Worm (Caenorhabditis elegans) whole organism, L4 larva: Measurements from ENCODE around the gene F43C1.7.

Source experiments
- F10B5.3 ChIP-seq: sonication (generic microtip); optimal IDR thresholded peaks from 2 replicates; lab custom pipeline; 2016; ENCODE audit warnings: mild to moderate bottlenecking, missing genetic modification characterization, missing compliant biosample characterization
- F37D6.2 ChIP-seq: sonication (generic microtip); optimal IDR thresholded peaks from 2 replicates; lab custom pipeline; 2016; ENCODE audit warnings: mild to moderate bottlenecking, missing genetic modification characterization, missing compliant biosample characterization
- F44E2.7 ChIP-seq: fragments of 200-800 bp; sonication (Bioruptor generic); IDR thresholded peaks from 2 replicates; pipeline ENCODE4 v2.1.2; 2022; ENCODE audit warnings: missing genetic modification characterization, missing compliant biosample characterization
- F49E8.2 ChIP-seq: sonication (generic microtip); optimal IDR thresholded peaks from 2 replicates; lab custom pipeline; 2016; ENCODE audit warnings: missing compliant biosample characterization, mild to moderate bottlenecking, missing genetic modification characterization, borderline replicate concordance
- R02D3.7 ChIP-seq: fragments of 150-350 bp; sonication (generic microtip); optimal IDR thresholded peaks from 3 replicates; lab custom pipeline; 2014; ENCODE audit warnings: missing biosample characterization, missing genetic modification characterization
- T20F7.1 ChIP-seq: fragments of 200-800 bp; sonication (Bioruptor generic); optimal IDR thresholded peaks from 2 replicates; lab custom pipeline; 2018; ENCODE audit warnings: mild to moderate bottlenecking, missing genetic modification characterization, missing compliant biosample characterization
- T26A8.4 ChIP-seq: fragments of 200-800 bp; sonication (Bioruptor generic); IDR thresholded peaks from 2 replicates; pipeline ENCODE4 v1.3.6; 2022; ENCODE audit warnings: missing genetic modification characterization, missing compliant biosample characterization
- Y48G9A.11 ChIP-seq: fragments of 200-800 bp; sonication (Bioruptor generic); IDR thresholded peaks from 2 replicates; pipeline ENCODE4 v1.3.6; 2022; ENCODE audit warnings: missing genetic modification reagents, missing genetic modification characterization, missing compliant biosample characterization
- Y5F2A.4 ChIP-seq: fragments of 200-800 bp; sonication (Bioruptor generic); optimal IDR thresholded peaks from 2 replicates; lab custom pipeline; 2018; ENCODE audit warnings: mild to moderate bottlenecking, missing genetic modification characterization, missing compliant biosample characterization
- ama-1 ChIP-seq: fragments of 150-350 bp; optimal IDR thresholded peaks from 2 replicates; lab custom pipeline; 2014; ENCODE audit warnings: inconsistent platforms, mixed read lengths
- attf-4 ChIP-seq: sonication (generic microtip); optimal IDR thresholded peaks from 3 replicates; lab custom pipeline; 2017; ENCODE audit warnings: missing biosample characterization, missing genetic modification characterization
- ceh-62 ChIP-seq: sonication (generic microtip); optimal IDR thresholded peaks from 2 replicates; lab custom pipeline; 2017; ENCODE audit warnings: missing biosample characterization, missing genetic modification characterization
- ceh-82 ChIP-seq: sonication (generic microtip); optimal IDR thresholded peaks from 2 replicates; lab custom pipeline; 2017; ENCODE audit warnings: missing biosample characterization, missing genetic modification characterization
- cey-2 ChIP-seq: sonication (generic microtip); optimal IDR thresholded peaks from 3 replicates; lab custom pipeline; 2017; ENCODE audit warnings: missing genetic modification characterization, mild to moderate bottlenecking, missing compliant biosample characterization, antibody characterized with exemption, borderline replicate concordance; ENCODE audit not compliant: insufficient read depth
- daf-16 ChIP-seq, 3 experiments: sonication (generic microtip); optimal IDR thresholded peaks; 2 replicates each; lab custom pipeline; 2016 to 2017; ENCODE audit warnings: missing genetic modification characterization in 3 of 3, missing genetic modification reagents in 3 of 3, mild to moderate bottlenecking in 2 of 3, missing compliant biosample characterization in 2 of 3, missing biosample characterization in 1 of 3, moderate library complexity in 1 of 3
- daf-8 ChIP-seq: fragments of 200-800 bp; sonication (Bioruptor generic); IDR thresholded peaks from 2 replicates; pipeline ENCODE4 v1.3.6; 2022; ENCODE audit warnings: missing genetic modification characterization, missing compliant biosample characterization
- dmd-6 ChIP-seq: fragments of 200-800 bp; sonication (Bioruptor generic); IDR thresholded peaks from 2 replicates; pipeline ENCODE4 v1.3.6; 2022; ENCODE audit warnings: missing genetic modification reagents, missing genetic modification characterization, missing compliant biosample characterization
- dmd-8 ChIP-seq: fragments of 200-800 bp; sonication (Bioruptor generic); IDR thresholded peaks from 2 replicates; pipeline ENCODE4 v1.3.6; 2022; ENCODE audit warnings: missing genetic modification characterization, missing compliant biosample characterization
- dmd-9 ChIP-seq: fragments of 200-800 bp; sonication (Bioruptor generic); IDR thresholded peaks from 2 replicates; pipeline ENCODE4 v1.3.6; 2022; ENCODE audit warnings: missing genetic modification reagents, missing genetic modification characterization, missing compliant biosample characterization
- duxl-1 ChIP-seq: sonication (generic microtip); optimal IDR thresholded peaks from 2 replicates; lab custom pipeline; 2016; ENCODE audit warnings: mild to moderate bottlenecking, missing genetic modification characterization, moderate library complexity, missing compliant biosample characterization; ENCODE audit not compliant: poor library complexity
- egl-27 ChIP-seq: sonication (generic microtip); optimal IDR thresholded peaks from 3 replicates; lab custom pipeline; 2017; ENCODE audit warnings: missing biosample characterization, missing genetic modification reagents, missing genetic modification characterization
- hif-1 ChIP-seq, 2 experiments: sonication (generic microtip); optimal IDR thresholded peaks; 2 replicates each; lab custom pipeline; 2016 to 2017; ENCODE audit warnings: missing compliant biosample characterization in 2 of 2, missing genetic modification characterization in 2 of 2, missing genetic modification reagents in 2 of 2, missing genotype in 2 of 2, mild to moderate bottlenecking in 1 of 2
- jun-1 ChIP-seq: fragments of 150-350 bp; optimal IDR thresholded peaks from 2 replicates; lab custom pipeline; 2014; ENCODE audit warnings: missing biosample characterization, missing genetic modification reagents, missing genetic modification characterization
- lim-7 ChIP-seq: fragments of 200-800 bp; sonication (Bioruptor generic); IDR thresholded peaks from 2 replicates; pipeline ENCODE4 v1.3.6; 2022; ENCODE audit warnings: missing genetic modification characterization, missing compliant biosample characterization
- lin-15B ChIP-seq: fragments of 150-350 bp; sonication (generic microtip); optimal IDR thresholded peaks from 3 replicates; lab custom pipeline; 2014; ENCODE audit warnings: missing biosample characterization, missing genetic modification characterization
- lin-39 ChIP-seq: fragments of 150-350 bp; optimal IDR thresholded peaks from 2 replicates; lab custom pipeline; 2014; ENCODE audit warnings: missing biosample characterization, missing genetic modification reagents, missing genetic modification characterization
- lsy-2 ChIP-seq, 2 experiments: fragments of 150-350 bp in 1 of 2; sonication (generic microtip) in 1 of 2; optimal IDR thresholded peaks; 2 replicates each; lab custom pipeline; 2014 to 2017; ENCODE audit warnings: missing biosample characterization in 2 of 2, missing genetic modification characterization in 2 of 2
- mep-1 ChIP-seq: fragments of 150-350 bp; sonication (generic microtip); optimal IDR thresholded peaks from 3 replicates; lab custom pipeline; 2014; ENCODE audit warnings: missing biosample characterization, missing genetic modification characterization
- mes-2 ChIP-seq: sonication (generic microtip); optimal IDR thresholded peaks from 2 replicates; lab custom pipeline; 2016; ENCODE audit warnings: missing genotype, mild to moderate bottlenecking, missing genetic modification characterization, missing compliant biosample characterization; ENCODE audit not compliant: poor library complexity, severe bottlenecking
- mxl-2 ChIP-seq: fragments of 200-800 bp; sonication (Bioruptor generic); conservative IDR thresholded peaks from 2 replicates; pipeline ENCODE4 v1.3.6; 2022; ENCODE audit warnings: missing genetic modification reagents, missing genetic modification characterization, missing compliant biosample characterization
- mxl-3 ChIP-seq: fragments of 200-800 bp; sonication (Bioruptor generic); optimal IDR thresholded peaks from 2 replicates; lab custom pipeline; 2018; ENCODE audit warnings: mild to moderate bottlenecking, missing genetic modification characterization, missing compliant biosample characterization
- nhr-102 ChIP-seq: sonication (generic microtip); optimal IDR thresholded peaks from 2 replicates; lab custom pipeline; 2016; ENCODE audit warnings: mild to moderate bottlenecking, missing genetic modification characterization, moderate library complexity, missing compliant biosample characterization
- nhr-111 ChIP-seq: fragments of 200-800 bp; sonication (Bioruptor generic); optimal IDR thresholded peaks from 2 replicates; lab custom pipeline; 2018; ENCODE audit warnings: mild to moderate bottlenecking, missing genetic modification characterization, missing compliant biosample characterization
- nhr-25 ChIP-seq: sonication (generic microtip); optimal IDR thresholded peaks from 2 replicates; lab custom pipeline; 2017; ENCODE audit warnings: missing genetic modification characterization, mild to moderate bottlenecking, missing compliant biosample characterization, antibody characterized with exemption, moderate library complexity, borderline replicate concordance; ENCODE audit not compliant: insufficient read depth
- nhr-6 ChIP-seq: fragments of 150-350 bp; optimal IDR thresholded peaks from 2 replicates; lab custom pipeline; 2014; ENCODE audit warnings: missing biosample characterization, missing genetic modification characterization
- nhr-76 ChIP-seq: fragments of 150-350 bp; optimal IDR thresholded peaks from 2 replicates; lab custom pipeline; 2014; ENCODE audit warnings: missing biosample characterization, missing genetic modification characterization
- pha-4 ChIP-seq, 2 experiments: fragments of 150-350 bp in 1 of 2; fragments of 200-800 bp in 1 of 2; sonication (Bioruptor generic) in 1 of 2; IDR thresholded peaks in 1 of 2; optimal IDR thresholded peaks in 1 of 2; 2 replicates each; pipeline versions ENCODE4 v1.3.6 to Lab custom; 2014 to 2022; ENCODE audit warnings: missing genetic modification characterization in 2 of 2, missing genetic modification reagents in 2 of 2, missing biosample characterization in 1 of 2, missing compliant biosample characterization in 1 of 2
- php-3 ChIP-seq: fragments of 200-800 bp; sonication (Bioruptor generic); IDR thresholded peaks from 2 replicates; pipeline ENCODE4 v1.3.6; 2022; ENCODE audit warnings: missing genetic modification reagents, missing genetic modification characterization, missing compliant biosample characterization
- pqm-1 ChIP-seq: sonication (generic microtip); optimal IDR thresholded peaks from 2 replicates; lab custom pipeline; 2017; ENCODE audit warnings: missing biosample characterization, missing genetic modification characterization
- rbr-2 ChIP-seq: sonication (generic microtip); optimal IDR thresholded peaks from 2 replicates; lab custom pipeline; 2016; ENCODE audit warnings: missing genotype, missing genetic modification characterization, missing compliant biosample characterization
- sdz-12 ChIP-seq: fragments of 200-800 bp; sonication (Bioruptor generic); optimal IDR thresholded peaks from 2 replicates; lab custom pipeline; 2018; ENCODE audit warnings: mild to moderate bottlenecking, missing genetic modification characterization, missing compliant biosample characterization
- snpc-1.2 ChIP-seq: fragments of 200-800 bp; sonication (Bioruptor generic); IDR thresholded peaks from 2 replicates; pipeline ENCODE4 v1.3.6; 2022; ENCODE audit warnings: missing genetic modification reagents, missing genetic modification characterization, missing compliant biosample characterization
- spr-3 ChIP-seq: fragments of 200-800 bp; sonication (Bioruptor generic); optimal IDR thresholded peaks from 2 replicates; lab custom pipeline; 2018; ENCODE audit warnings: mild to moderate bottlenecking, missing genetic modification characterization, missing compliant biosample characterization
- tag-97 ChIP-seq: fragments of 200-800 bp; sonication (Bioruptor generic); IDR thresholded peaks from 2 replicates; pipeline ENCODE4 v1.3.6; 2022; ENCODE audit warnings: missing genetic modification characterization, missing compliant biosample characterization
- unc-39 ChIP-seq: sonication (generic microtip); optimal IDR thresholded peaks from 2 replicates; lab custom pipeline; 2017; ENCODE audit warnings: missing biosample characterization, missing genetic modification characterization
- unc-62 ChIP-seq, 3 experiments: fragments of 150-350 bp in 1 of 3; sonication (generic microtip); optimal IDR thresholded peaks in 2 of 3; peaks in 1 of 3; 1 replicate in 1 of 3; 2 replicates in 2 of 3; lab custom pipeline; 2014 to 2017; ENCODE audit warnings: missing biosample characterization in 3 of 3, missing genetic modification characterization in 3 of 3, missing genetic modification reagents in 3 of 3, missing genotype in 1 of 3
- zip-11 ChIP-seq: fragments of 200-800 bp; sonication (Bioruptor generic); IDR thresholded peaks from 2 replicates; pipeline ENCODE4 v1.3.6; 2022; ENCODE audit warnings: missing genetic modification characterization, missing compliant biosample characterization
- ztf-11 ChIP-seq: fragments of 150-350 bp; optimal IDR thresholded peaks from 2 replicates; lab custom pipeline; 2014; ENCODE audit warnings: missing biosample characterization, missing genetic modification characterization
- ztf-7 ChIP-seq: fragments of 150-350 bp; optimal IDR thresholded peaks from 2 replicates; lab custom pipeline; 2014; ENCODE audit warnings: missing biosample characterization, missing genetic modification characterization

F43C1.7 gene

ce11 chrIII:4237660-4238059, 4.7 kb downstream of the F43C1.7 start:
- no peak for TF ChIP-seq R02D3.7 (tag; lab: Kevin White, UChicago)
- TF ChIP-seq F37D6.2 (tag; lab: Kevin White, UChicago) = peak; percentile 68
- TF ChIP-seq ceh-62 = no peak
- TF ChIP-seq attf-4 = no peak
- TF ChIP-seq Y48G9A.11 = no peak
- TF ChIP-seq egl-27 (tag; lab: Kevin White, UChicago) = peak; percentile 42
- peak; percentile 76 for TF ChIP-seq mes-2
- TF ChIP-seq F49E8.2 = no peak
- TF ChIP-seq ztf-7 (tag; lab: Kevin White, UChicago) = peak; percentile 74
- TF ChIP-seq dmd-8 (GFP tag; lab: Robert Waterston, UW) = peak; percentile 72; the same call in 1 of the 2 replicates
- TF ChIP-seq jun-1 (tag; lab: Kevin White, UChicago) = peak; percentile 79
- TF ChIP-seq sdz-12 (GFP tag; lab: Kevin White, UChicago) = no peak
- no peak for TF ChIP-seq Y5F2A.4 (GFP tag; lab: Kevin White, UChicago)
- TF ChIP-seq lim-7 (GFP tag; lab: Robert Waterston, UW) = no peak; the same call in 1 of the 2 replicates
- peak; percentile 76 for TF ChIP-seq T26A8.4
- TF ChIP-seq hif-1 (tag; optimal IDR thresholded peaks at IDR 0.05; lab: Kevin White, UChicago) = peak; percentile 48 to 90
- TF ChIP-seq lin-15B (tag; lab: Kevin White, UChicago) = no peak
- no peak for TF ChIP-seq nhr-76 (tag; lab: Kevin White, UChicago)
- TF ChIP-seq nhr-6 (tag; lab: Kevin White, UChicago) = peak; percentile 85
- TF ChIP-seq ztf-11 (tag; lab: Kevin White, UChicago) = no peak
- peak; percentile 86 for TF ChIP-seq pha-4 (GFP tag; IDR thresholded peaks at IDR 0.05; lab: Robert Waterston, UW)
- TF ChIP-seq pha-4 (tag; optimal IDR thresholded peaks at IDR 0.05; lab: Kevin White, UChicago) = peak; percentile 87
- TF ChIP-seq cey-2 (tag; lab: Kevin White, UChicago) = peak; percentile 86
- no peak for TF ChIP-seq F10B5.3
- no peak for TF ChIP-seq snpc-1.2
- TF ChIP-seq daf-8 (GFP tag; lab: Robert Waterston, UW) = no peak
- peak; percentile 88 for TF ChIP-seq rbr-2 (tag; lab: Kevin White, UChicago)
- peak; percentile 20 for TF ChIP-seq spr-3 (GFP tag; lab: Kevin White, UChicago)
- no peak for TF ChIP-seq lin-39 (tag; lab: Kevin White, UChicago)
- no peak for TF ChIP-seq dmd-9 (GFP tag; lab: Robert Waterston, UW)
- TF ChIP-seq php-3 (GFP tag; lab: Robert Waterston, UW) = peak; percentile 65; the same call in 1 of the 2 replicates
- peak; percentile 87 for TF ChIP-seq nhr-102
- peak; percentile 50 for TF ChIP-seq pqm-1 (tag; lab: Kevin White, UChicago)
- peak; percentile 67 to 74 for TF ChIP-seq daf-16 (GFP tag; optimal IDR thresholded peaks at IDR 0.05; lab: Kevin White, UChicago)
- TF ChIP-seq daf-16 (tag; optimal IDR thresholded peaks at IDR 0.05; lab: Kevin White, UChicago) = peak; percentile 93
- peak; percentile 84 to 89 for TF ChIP-seq lsy-2 (tag; optimal IDR thresholded peaks at IDR 0.05; lab: Kevin White, UChicago)
- TF ChIP-seq ceh-82 (tag; lab: Kevin White, UChicago) = no peak
- no peak for TF ChIP-seq ama-1 (lab: Kevin White, UChicago)
- TF ChIP-seq nhr-111 (GFP tag; lab: Kevin White, UChicago) = no peak
- TF ChIP-seq zip-11 (GFP tag; lab: Robert Waterston, UW) = no peak
- TF ChIP-seq dmd-6 = peak; percentile 98
- no peak for TF ChIP-seq F44E2.7 (GFP tag; lab: Robert Waterston, UW)
- TF ChIP-seq duxl-1 (tag; lab: Kevin White, UChicago) = peak; percentile 70
- TF ChIP-seq T20F7.1 (GFP tag; lab: Kevin White, UChicago) = peak; percentile 71
- peak in 1 of 2 experiments; percentile 100 for TF ChIP-seq unc-62 (GFP tag; optimal IDR thresholded peaks at IDR 0.05 in 1 of 2; lab: Kevin White, UChicago)
- no peak for TF ChIP-seq unc-62 (tag; optimal IDR thresholded peaks at IDR 0.05; lab: Kevin White, UChicago)
- TF ChIP-seq unc-39 (tag; lab: Kevin White, UChicago) = no peak
- peak; percentile 96 for TF ChIP-seq mep-1
- TF ChIP-seq nhr-25 (tag; lab: Kevin White, UChicago) = peak; percentile 93
- no peak for TF ChIP-seq tag-97 (GFP tag; lab: Robert Waterston, UW)
- peak; percentile 54; the same call in 1 of the 2 replicates for TF ChIP-seq mxl-2
- TF ChIP-seq mxl-3 = peak; percentile 99
